Worm (Caenorhabditis elegans): ENCODE results near the gene lite-1.

The lite-1 gene

ce11 chrX:6207687-6208088 lies 22.9 kb downstream of the lite-1 start, which contains the start of gene T13C5.6 (continued):
- peak; percentile 91 for TF ChIP-seq nhr-27 (tag; optimal IDR thresholded peaks at IDR 0.05)
- TF ChIP-seq cebp-1 (GFP tag; IDR thresholded peaks at IDR 0.05), result peak; percentile 74
- peak; percentile 91 for TF ChIP-seq cebp-1 (tag; optimal IDR thresholded peaks at IDR 0.05)
- peak; percentile 79 for TF ChIP-seq akir-1 (GFP tag; optimal IDR thresholded peaks at IDR 0.05)
- TF ChIP-seq F52B5.7 (tag; optimal IDR thresholded peaks at IDR 0.05), result peak; percentile 89
- TF ChIP-seq lag-1 (GFP tag; IDR thresholded peaks at IDR 0.05), result no peak
- peak; percentile 89 for TF ChIP-seq attf-5 (GFP tag; optimal IDR thresholded peaks at IDR 0.05)
- peak; percentile 87 for TF ChIP-seq atf-7 (tag; optimal IDR thresholded peaks at IDR 0.05)
- TF ChIP-seq T26A5.8 (tag; optimal IDR thresholded peaks at IDR 0.05), result no peak
- TF ChIP-seq F55B11.4 (tag; optimal IDR thresholded peaks at IDR 0.05; ENCODE audit: borderline replicate concordance, insufficient read depth), result no peak
- TF ChIP-seq C06A6.2 (GFP tag; conservative IDR thresholded peaks at IDR 0.05), result peak; percentile 75; the same call in 1 of the 2 replicates
- 0 out of 2 replicates have a peak, but pooled peaks have one; percentile 26 for TF ChIP-seq Y67H2A.10 (GFP tag; conservative IDR thresholded peaks at IDR 0.05)
- peak; percentile 82 for TF ChIP-seq nhr-80 (tag; optimal IDR thresholded peaks at IDR 0.05)
- peak; percentile 75; the same call in 1 of the 2 replicates for TF ChIP-seq K11D2.4 (GFP tag; IDR thresholded peaks at IDR 0.05)
- peak; percentile 88 for TF ChIP-seq die-1 (tag; optimal IDR thresholded peaks at IDR 0.05)
- TF ChIP-seq nfya-1 (tag; optimal IDR thresholded peaks at IDR 0.05; ENCODE audit: borderline replicate concordance, insufficient read depth), result no peak
- TF ChIP-seq zfh-2 (GFP tag; conservative IDR thresholded peaks at IDR 0.05), result peak; percentile 89
- TF ChIP-seq aptf-2 (GFP tag; conservative IDR thresholded peaks at IDR 0.05), result peak; percentile 83
- TF ChIP-seq dox-1 (GFP tag; IDR thresholded peaks at IDR 0.05), result peak; percentile 93
- TF ChIP-seq egrh-3 (GFP tag; IDR thresholded peaks at IDR 0.05), result peak; percentile 53
- peak; percentile 84 for TF ChIP-seq F23B12.7 (tag; optimal IDR thresholded peaks at IDR 0.05; ENCODE audit: insufficient read depth)
- peak; percentile 69 for TF ChIP-seq lin-54 (GFP tag; optimal IDR thresholded peaks at IDR 0.05)
- peak; percentile 87 for TF ChIP-seq ztf-25 (GFP tag; IDR thresholded peaks at IDR 0.05)
- peak; percentile 87 for TF ChIP-seq mes-4 (tag; optimal IDR thresholded peaks at IDR 0.05)
- peak; percentile 88 for TF ChIP-seq zim-3 (tag; optimal IDR thresholded peaks at IDR 0.05)
- TF ChIP-seq ceh-27 (GFP tag; optimal IDR thresholded peaks at IDR 0.05), result peak; percentile 97
- no peak for TF ChIP-seq pha-4 (tag; optimal IDR thresholded peaks at IDR 0.05)
- peak; percentile 20 for TF ChIP-seq hlh-12 (tag; optimal IDR thresholded peaks at IDR 0.05)
- TF ChIP-seq F37B4.10 (GFP tag; IDR thresholded peaks at IDR 0.05), result 0 out of 2 replicates have a peak, but pooled peaks have one; percentile 66
- peak; percentile 78 for TF ChIP-seq lin-26 (GFP tag; IDR thresholded peaks at IDR 0.05)
- peak; percentile 30 for TF ChIP-seq lsy-27 (tag; optimal IDR thresholded peaks at IDR 0.05; ENCODE audit: borderline replicate concordance, insufficient read depth)
- peak; percentile 87 for TF ChIP-seq gei-17 (GFP tag; optimal IDR thresholded peaks at IDR 0.05)
- TF ChIP-seq lsl-1 (GFP tag; optimal IDR thresholded peaks at IDR 0.05), result peak; percentile 22
- TF ChIP-seq F10E7.11 (tag; optimal IDR thresholded peaks at IDR 0.05), result no peak
- no peak for TF ChIP-seq ceh-40 (GFP tag; IDR thresholded peaks at IDR 0.05)
- TF ChIP-seq sdz-38 (tag; optimal IDR thresholded peaks at IDR 0.05), result peak; percentile 61
- TF ChIP-seq rec-8 (tag; optimal IDR thresholded peaks at IDR 0.05), result peak; percentile 78 to 93
- peak; percentile 93 for TF ChIP-seq lin-40 (tag; optimal IDR thresholded peaks at IDR 0.05)
- peak; percentile 48; the same call in 1 of the 2 replicates for TF ChIP-seq ceh-100 (GFP tag; IDR thresholded peaks at IDR 0.05)
- no peak for TF ChIP-seq B0019.2 (GFP tag; conservative IDR thresholded peaks at IDR 0.05)
- TF ChIP-seq ztf-3 (GFP tag; optimal IDR thresholded peaks at IDR 0.05), result peak; percentile 33
- TF ChIP-seq madf-3 (GFP tag; IDR thresholded peaks at IDR 0.05), result no peak
- TF ChIP-seq mcd-1 (GFP tag; IDR thresholded peaks at IDR 0.05), result peak; percentile 74
- TF ChIP-seq ZK185.1 (tag; optimal IDR thresholded peaks at IDR 0.05; ENCODE audit: poor library complexity, severe bottlenecking), result peak; percentile 97
- peak; percentile 58 for TF ChIP-seq snpc-3.4 (tag; optimal IDR thresholded peaks at IDR 0.05)
- TF ChIP-seq rpc-1 (optimal IDR thresholded peaks at IDR 0.05), result peak; percentile 91
- peak; percentile 70 for TF ChIP-seq rpc-1 (tag; optimal IDR thresholded peaks at IDR 0.05)
- TF ChIP-seq Y79H2A.3 (GFP tag; conservative IDR thresholded peaks at IDR 0.05), result peak; percentile 66; the same call in 1 of the 2 replicates

All from whole organism, young adult.